Fruit fly (Drosophila melanogaster): ENCODE data around the gene CG12316.
A peak's percentile ranks its signal among the peaks of the same experiment; 100 is the strongest.

DNA sequence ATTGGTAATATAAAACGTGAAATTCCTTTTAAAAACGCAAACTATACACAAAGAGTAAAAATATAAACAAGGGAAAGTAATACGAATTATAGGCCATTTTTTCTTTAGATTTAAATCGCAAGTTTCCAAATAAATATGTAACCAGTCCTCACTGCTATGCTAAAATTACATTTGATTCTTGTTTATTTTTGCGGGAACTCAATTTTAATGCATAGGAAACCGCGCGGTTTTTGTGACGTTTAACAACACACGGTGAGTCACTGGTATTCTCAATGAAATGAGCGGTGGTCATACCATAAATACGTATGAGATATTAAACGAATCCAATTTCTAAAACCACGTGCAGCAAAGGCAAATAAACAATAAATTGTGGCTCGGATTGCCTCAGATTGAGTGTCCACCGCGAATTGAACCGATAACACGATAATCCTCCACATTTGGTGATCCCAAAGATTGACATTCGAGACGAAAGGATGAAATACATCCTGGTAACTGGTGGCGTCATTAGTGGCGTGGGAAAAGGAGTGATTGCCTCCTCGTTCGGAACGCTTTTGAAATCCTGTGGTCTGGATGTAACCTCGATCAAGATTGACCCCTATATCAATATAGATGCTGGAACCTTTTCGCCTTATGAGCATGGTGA lies 38.7 kb downstream of the CG12316 start, which contains the start of gene Ctps:
- TF ChIP-seq Crg-1 (GFP tag; optimal IDR thresholded peaks at IDR 0.05): no peak
- TF ChIP-seq CG11617 (GFP tag; optimal IDR thresholded peaks at IDR 0.05): no peak
- peak; percentile 95 for TF ChIP-seq kay (GFP tag; ENCODE audit: borderline replicate concordance)
- TF ChIP-seq CG12768 (GFP tag; optimal IDR thresholded peaks at IDR 0.05): peak; percentile 16

All from whole organism, adult.